Worm (Caenorhabditis elegans) whole organism, young adult: Measurements from ENCODE around the gene F35E12.10.

Source experiments
- F55B11.4 ChIP-seq: sonication (generic microtip); optimal IDR thresholded peaks from 2 replicates; lab custom pipeline; 2016; ENCODE audit warnings: missing compliant biosample characterization, missing genetic modification characterization, borderline replicate concordance; ENCODE audit not compliant: insufficient read depth
- Y56A3A.18 ChIP-seq: fragments of 200-800 bp; sonication (Bioruptor generic); IDR thresholded peaks from 2 replicates; pipeline ENCODE4 v1.3.6; 2022; ENCODE audit warnings: missing genetic modification reagents, missing genetic modification characterization, missing compliant biosample characterization
- aptf-3 ChIP-seq: fragments of 200-800 bp; sonication (Bioruptor generic); IDR thresholded peaks from 2 replicates; pipeline ENCODE4 v1.3.6; 2022; ENCODE audit warnings: missing genetic modification characterization, missing compliant biosample characterization
- bed-1 ChIP-seq: fragments of 200-800 bp; sonication (Bioruptor generic); IDR thresholded peaks from 2 replicates; pipeline ENCODE4 v1.3.6; 2022; ENCODE audit warnings: missing genetic modification reagents, missing genetic modification characterization, missing compliant biosample characterization
- bed-2 ChIP-seq: fragments of 200-800 bp; sonication (Bioruptor generic); IDR thresholded peaks from 2 replicates; pipeline ENCODE4 v1.3.6; 2022; ENCODE audit warnings: missing genetic modification reagents, missing genetic modification characterization, missing compliant biosample characterization
- dpff-1 ChIP-seq: sonication (generic microtip); optimal IDR thresholded peaks from 2 replicates; lab custom pipeline; 2017; ENCODE audit warnings: mild to moderate bottlenecking, missing genetic modification characterization, missing compliant biosample characterization
- dpl-1 ChIP-seq: fragments of 150-350 bp; optimal IDR thresholded peaks from 2 replicates; lab custom pipeline; 2014; ENCODE audit warnings: missing biosample characterization, missing genetic modification reagents, missing genetic modification characterization
- egrh-3 ChIP-seq: fragments of 200-800 bp; sonication (Bioruptor generic); IDR thresholded peaks from 2 replicates; pipeline ENCODE4 v1.3.6; 2022; ENCODE audit warnings: missing genetic modification reagents, missing genetic modification characterization, missing compliant biosample characterization
- let-607 ChIP-seq, 2 experiments: fragments of 200-800 bp in 1 of 2; sonication (Bioruptor generic) in 1 of 2; sonication (generic microtip) in 1 of 2; optimal IDR thresholded peaks; 2 replicates each; lab custom pipeline; 2016 to 2018; ENCODE audit warnings: mild to moderate bottlenecking in 2 of 2, missing compliant biosample characterization in 2 of 2, missing genetic modification characterization in 2 of 2, moderate library complexity in 2 of 2, missing genotype in 1 of 2
- lin-54 ChIP-seq: fragments of 200-800 bp; sonication (Bioruptor generic); optimal IDR thresholded peaks from 2 replicates; lab custom pipeline; 2018; ENCODE audit warnings: mild to moderate bottlenecking, missing genetic modification characterization, missing compliant biosample characterization
- lir-1 ChIP-seq: fragments of 200-800 bp; sonication (Bioruptor generic); conservative IDR thresholded peaks from 2 replicates; pipeline ENCODE4 v1.3.6; 2022; ENCODE audit warnings: missing genetic modification reagents, missing genetic modification characterization, missing compliant biosample characterization
- nhr-27 ChIP-seq: fragments of 200-800 bp; sonication (Bioruptor generic); optimal IDR thresholded peaks from 2 replicates; lab custom pipeline; 2018; ENCODE audit warnings: mild to moderate bottlenecking, missing genetic modification characterization, moderate library complexity, missing compliant biosample characterization
- pha-4 ChIP-seq: fragments of 150-350 bp; sonication (generic microtip); optimal IDR thresholded peaks from 2 replicates; lab custom pipeline; 2014; ENCODE audit warnings: missing biosample characterization, missing genetic modification reagents, missing genetic modification characterization
- rcor-1 ChIP-seq: fragments of 200-800 bp; sonication (Bioruptor generic); IDR thresholded peaks from 2 replicates; pipeline ENCODE4 v1.3.6; 2022; ENCODE audit warnings: missing genetic modification reagents, missing genetic modification characterization, missing compliant biosample characterization
- sdz-38 ChIP-seq: sonication (generic microtip); optimal IDR thresholded peaks from 2 replicates; lab custom pipeline; 2016; ENCODE audit warnings: missing genotype, missing genetic modification characterization, missing compliant biosample characterization
- unc-62 ChIP-seq: fragments of 150-350 bp; optimal IDR thresholded peaks from 2 replicates; lab custom pipeline; 2014; ENCODE audit warnings: missing biosample characterization, missing genetic modification reagents, missing genetic modification characterization

Gene F35E12.10

DNA sequence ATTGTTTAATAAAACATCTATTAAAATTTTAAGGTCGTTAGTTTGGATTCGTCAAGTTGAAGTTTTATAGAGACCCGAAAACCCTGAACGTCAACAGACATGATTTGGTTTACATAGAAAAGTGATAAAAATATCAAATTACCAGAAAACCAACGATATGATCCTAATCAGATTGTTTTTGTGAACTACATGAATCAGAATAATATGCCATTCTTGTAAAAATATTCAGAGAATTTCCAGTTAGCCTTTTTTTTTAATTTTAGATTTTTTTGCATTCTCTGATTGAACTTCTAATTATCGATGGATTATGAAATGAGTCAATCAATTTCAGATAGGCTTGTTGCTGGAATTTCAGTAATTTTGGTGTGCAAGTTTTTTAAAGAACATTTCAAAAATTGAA, 37.5 kb downstream of the F35E12.10 start, which contains the start of gene srx-96 (continued):
- TF ChIP-seq lin-54 (no peak), Y56A3A.18 (GFP tag; lab: Robert Waterston, UW) (no peak), unc-62 (GFP tag; lab: Kevin White, UChicago) (no peak), dpff-1 (no peak), bed-1 (GFP tag; lab: Robert Waterston, UW) (no peak)

ce11 chrV:13707295-13707694, 41.3 kb downstream of the F35E12.10 start, which contains the start of gene hlh-34:
Gene hlh-34, minus strand, starts transcription at chrV:13707395.
- TF ChIP-seq sdz-38 = no peak
- no peak for TF ChIP-seq nhr-27 (tag; lab: Kevin White, UChicago)
- no peak for TF ChIP-seq bed-2 (GFP tag; lab: Robert Waterston, UW)
- TF ChIP-seq pha-4 (tag; lab: Kevin White, UChicago) = no peak
- TF ChIP-seq let-607 (tag; optimal IDR thresholded peaks at IDR 0.05; lab: Kevin White, UChicago) = no peak
- no peak for TF ChIP-seq F55B11.4 (tag; lab: Kevin White, UChicago)

- no peak for TF ChIP-seq aptf-3 (GFP tag; lab: Robert Waterston, UW)
- TF ChIP-seq dpl-1 (GFP tag; lab: Kevin White, UChicago) = no peak
- TF ChIP-seq lir-1 (GFP tag; lab: Robert Waterston, UW) = no peak
- no peak for TF ChIP-seq egrh-3 (GFP tag; lab: Robert Waterston, UW)
- TF ChIP-seq rcor-1 = no peak
Observed at ce11 chrV:13703960-13704359, 44.6 kb downstream of the F35E12.10 start, which contains the start of gene T01D3.3. Gene T01D3.3, plus strand, starts transcription at chrV:13704271.
